Worm (Caenorhabditis elegans) whole organism, L4 larva: ENCODE measurements around the gene srh-180.
A peak's percentile ranks its signal among the peaks of the same experiment; 100 is the strongest.

Source experiments
- F10B5.3 ChIP-seq: sonication (generic microtip); optimal IDR thresholded peaks from 2 replicates; lab custom pipeline; 2016; ENCODE audit warnings: mild to moderate bottlenecking, missing genetic modification characterization, missing compliant biosample characterization
- F26F4.8 ChIP-seq: fragments of 200-800 bp; sonication (Bioruptor generic); conservative IDR thresholded peaks from 2 replicates; pipeline ENCODE4 v1.3.6; 2022; ENCODE audit warnings: missing genetic modification characterization, missing compliant biosample characterization
- F44E2.7 ChIP-seq: fragments of 200-800 bp; sonication (Bioruptor generic); IDR thresholded peaks from 2 replicates; pipeline ENCODE4 v2.1.2; 2022; ENCODE audit warnings: missing genetic modification characterization, missing compliant biosample characterization
- R02D3.7 ChIP-seq: fragments of 150-350 bp; sonication (generic microtip); optimal IDR thresholded peaks from 3 replicates; lab custom pipeline; 2014; ENCODE audit warnings: missing biosample characterization, missing genetic modification characterization
- T26A8.4 ChIP-seq: fragments of 200-800 bp; sonication (Bioruptor generic); IDR thresholded peaks from 2 replicates; pipeline ENCODE4 v1.3.6; 2022; ENCODE audit warnings: missing genetic modification characterization, missing compliant biosample characterization
- Y5F2A.4 ChIP-seq: fragments of 200-800 bp; sonication (Bioruptor generic); optimal IDR thresholded peaks from 2 replicates; lab custom pipeline; 2018; ENCODE audit warnings: mild to moderate bottlenecking, missing genetic modification characterization, missing compliant biosample characterization
- Y75B8A.6 ChIP-seq: fragments of 200-800 bp; sonication (Bioruptor generic); IDR thresholded peaks from 2 replicates; pipeline ENCODE4 v1.3.6; 2022; ENCODE audit warnings: missing genetic modification reagents, missing genetic modification characterization, missing compliant biosample characterization
- ZK337.2 ChIP-seq: fragments of 200-800 bp; sonication (Bioruptor generic); IDR thresholded peaks from 2 replicates; pipeline ENCODE4 v1.3.6; 2022; ENCODE audit warnings: missing genetic modification reagents, missing genetic modification characterization, missing compliant biosample characterization
- ZK546.5 ChIP-seq, 2 experiments: sonication (generic microtip); optimal IDR thresholded peaks; 2 replicates each; lab custom pipeline; 2017; ENCODE audit warnings: missing biosample characterization in 2 of 2, missing genetic modification characterization in 2 of 2
- attf-4 ChIP-seq: sonication (generic microtip); optimal IDR thresholded peaks from 3 replicates; lab custom pipeline; 2017; ENCODE audit warnings: missing biosample characterization, missing genetic modification characterization
- ceh-20 ChIP-seq: fragments of 200-800 bp; sonication (Bioruptor generic); IDR thresholded peaks from 2 replicates; pipeline ENCODE4 v1.3.6; 2022; ENCODE audit warnings: missing genetic modification reagents, missing genetic modification characterization, missing compliant biosample characterization
- ceh-32 ChIP-seq: sonication (generic microtip); optimal IDR thresholded peaks from 2 replicates; lab custom pipeline; 2016; ENCODE audit warnings: mild to moderate bottlenecking, missing genetic modification characterization, missing compliant biosample characterization; ENCODE audit not compliant: poor library complexity
- ceh-62 ChIP-seq: sonication (generic microtip); optimal IDR thresholded peaks from 2 replicates; lab custom pipeline; 2017; ENCODE audit warnings: missing biosample characterization, missing genetic modification characterization
- ceh-82 ChIP-seq: sonication (generic microtip); optimal IDR thresholded peaks from 2 replicates; lab custom pipeline; 2017; ENCODE audit warnings: missing biosample characterization, missing genetic modification characterization
- cey-2 ChIP-seq: sonication (generic microtip); optimal IDR thresholded peaks from 3 replicates; lab custom pipeline; 2017; ENCODE audit warnings: missing genetic modification characterization, mild to moderate bottlenecking, missing compliant biosample characterization, antibody characterized with exemption, borderline replicate concordance; ENCODE audit not compliant: insufficient read depth
- ctbp-1 ChIP-seq: fragments of 200-800 bp; sonication (Bioruptor generic); IDR thresholded peaks from 2 replicates; pipeline ENCODE4 v1.3.6; 2022; ENCODE audit warnings: missing genetic modification reagents, missing genetic modification characterization, missing compliant biosample characterization
- daf-16 ChIP-seq, 3 experiments: sonication (generic microtip); optimal IDR thresholded peaks; 2 replicates each; lab custom pipeline; 2016 to 2017; ENCODE audit warnings: missing genetic modification characterization in 3 of 3, missing genetic modification reagents in 3 of 3, mild to moderate bottlenecking in 2 of 3, missing compliant biosample characterization in 2 of 3, missing biosample characterization in 1 of 3, moderate library complexity in 1 of 3
- dmd-6 ChIP-seq: fragments of 200-800 bp; sonication (Bioruptor generic); IDR thresholded peaks from 2 replicates; pipeline ENCODE4 v1.3.6; 2022; ENCODE audit warnings: missing genetic modification reagents, missing genetic modification characterization, missing compliant biosample characterization
- dmd-8 ChIP-seq: fragments of 200-800 bp; sonication (Bioruptor generic); IDR thresholded peaks from 2 replicates; pipeline ENCODE4 v1.3.6; 2022; ENCODE audit warnings: missing genetic modification characterization, missing compliant biosample characterization
- dmd-9 ChIP-seq: fragments of 200-800 bp; sonication (Bioruptor generic); IDR thresholded peaks from 2 replicates; pipeline ENCODE4 v1.3.6; 2022; ENCODE audit warnings: missing genetic modification reagents, missing genetic modification characterization, missing compliant biosample characterization
- dve-1 ChIP-seq: sonication (generic microtip); optimal IDR thresholded peaks from 2 replicates; lab custom pipeline; 2017; ENCODE audit warnings: antibody characterized with exemption, mild to moderate bottlenecking, missing genetic modification characterization, missing compliant biosample characterization; ENCODE audit not compliant: insufficient read depth
- egl-27 ChIP-seq: sonication (generic microtip); optimal IDR thresholded peaks from 3 replicates; lab custom pipeline; 2017; ENCODE audit warnings: missing biosample characterization, missing genetic modification reagents, missing genetic modification characterization
- egl-43 ChIP-seq: fragments of 200-800 bp; sonication (Bioruptor generic); IDR thresholded peaks from 2 replicates; pipeline ENCODE4 v1.3.6; 2022; ENCODE audit warnings: missing genetic modification reagents, missing genetic modification characterization, missing compliant biosample characterization
- hmg-1.1 ChIP-seq: fragments of 200-800 bp; sonication (Bioruptor generic); IDR thresholded peaks from 2 replicates; pipeline ENCODE4 v1.3.6; 2022; ENCODE audit warnings: missing genetic modification reagents, missing genetic modification characterization, missing compliant biosample characterization
- jun-1 ChIP-seq: fragments of 150-350 bp; optimal IDR thresholded peaks from 2 replicates; lab custom pipeline; 2014; ENCODE audit warnings: missing biosample characterization, missing genetic modification reagents, missing genetic modification characterization
- lim-7 ChIP-seq: fragments of 200-800 bp; sonication (Bioruptor generic); IDR thresholded peaks from 2 replicates; pipeline ENCODE4 v1.3.6; 2022; ENCODE audit warnings: missing genetic modification characterization, missing compliant biosample characterization
- lin-13 ChIP-seq: fragments of 150-350 bp; optimal IDR thresholded peaks from 2 replicates; lab custom pipeline; 2014; ENCODE audit warnings: missing biosample characterization, missing genetic modification reagents, missing genetic modification characterization
- lin-38 ChIP-seq: fragments of 200-800 bp; sonication (Bioruptor generic); IDR thresholded peaks from 2 replicates; pipeline ENCODE4 v1.3.6; 2022; ENCODE audit warnings: missing genetic modification reagents, missing genetic modification characterization, missing compliant biosample characterization
- lin-39 ChIP-seq: fragments of 150-350 bp; optimal IDR thresholded peaks from 2 replicates; lab custom pipeline; 2014; ENCODE audit warnings: missing biosample characterization, missing genetic modification reagents, missing genetic modification characterization
- lir-3 ChIP-seq: sonication (generic microtip); optimal IDR thresholded peaks from 2 replicates; lab custom pipeline; 2016; ENCODE audit warnings: mild to moderate bottlenecking, missing genetic modification characterization, missing compliant biosample characterization
- lsy-2 ChIP-seq, 2 experiments: fragments of 150-350 bp in 1 of 2; sonication (generic microtip) in 1 of 2; optimal IDR thresholded peaks; 2 replicates each; lab custom pipeline; 2014 to 2017; ENCODE audit warnings: missing biosample characterization in 2 of 2, missing genetic modification characterization in 2 of 2
- madf-5 ChIP-seq, 2 experiments: fragments of 200-800 bp; sonication (Bioruptor generic); IDR thresholded peaks; 2 replicates each; pipeline ENCODE4 v1.3.6; 2022; ENCODE audit warnings: missing compliant biosample characterization in 2 of 2, missing genetic modification characterization in 2 of 2
- mdl-1 ChIP-seq, 2 experiments: fragments of 150-350 bp in 1 of 2; sonication (generic microtip) in 1 of 2; optimal IDR thresholded peaks; 2 replicates each; lab custom pipeline; 2014 to 2017; ENCODE audit warnings: missing biosample characterization in 2 of 2, missing genetic modification characterization in 2 of 2
- mdt-29 ChIP-seq: fragments of 200-800 bp; sonication (Bioruptor generic); IDR thresholded peaks from 2 replicates; pipeline ENCODE4 v1.3.6; 2022; ENCODE audit warnings: missing genetic modification reagents, missing genetic modification characterization, missing compliant biosample characterization
- mep-1 ChIP-seq: fragments of 150-350 bp; sonication (generic microtip); optimal IDR thresholded peaks from 3 replicates; lab custom pipeline; 2014; ENCODE audit warnings: missing biosample characterization, missing genetic modification characterization
- mxl-3 ChIP-seq: fragments of 200-800 bp; sonication (Bioruptor generic); optimal IDR thresholded peaks from 2 replicates; lab custom pipeline; 2018; ENCODE audit warnings: mild to moderate bottlenecking, missing genetic modification characterization, missing compliant biosample characterization
- nhr-102 ChIP-seq: sonication (generic microtip); optimal IDR thresholded peaks from 2 replicates; lab custom pipeline; 2016; ENCODE audit warnings: mild to moderate bottlenecking, missing genetic modification characterization, moderate library complexity, missing compliant biosample characterization
- nhr-237 ChIP-seq: sonication (generic microtip); optimal IDR thresholded peaks from 2 replicates; lab custom pipeline; 2017; ENCODE audit warnings: missing biosample characterization, missing genetic modification characterization
- nhr-28 ChIP-seq: fragments of 150-350 bp; optimal IDR thresholded peaks from 2 replicates; lab custom pipeline; 2014; ENCODE audit warnings: missing biosample characterization, missing genetic modification characterization
- nhr-41 ChIP-seq: fragments of 200-800 bp; sonication (Bioruptor generic); IDR thresholded peaks from 2 replicates; pipeline ENCODE4 v1.3.6; 2022; ENCODE audit warnings: missing genetic modification reagents, missing genetic modification characterization, missing compliant biosample characterization
- nhr-42 ChIP-seq: fragments of 200-800 bp; sonication (Bioruptor generic); IDR thresholded peaks from 2 replicates; pipeline ENCODE4 v1.3.6; 2022; ENCODE audit warnings: missing genetic modification characterization, missing compliant biosample characterization
- nhr-77 ChIP-seq: fragments of 150-350 bp; optimal IDR thresholded peaks from 2 replicates; lab custom pipeline; 2014; ENCODE audit warnings: missing biosample characterization, missing genetic modification characterization
- php-3 ChIP-seq: fragments of 200-800 bp; sonication (Bioruptor generic); IDR thresholded peaks from 2 replicates; pipeline ENCODE4 v1.3.6; 2022; ENCODE audit warnings: missing genetic modification reagents, missing genetic modification characterization, missing compliant biosample characterization
- sdz-12 ChIP-seq: fragments of 200-800 bp; sonication (Bioruptor generic); optimal IDR thresholded peaks from 2 replicates; lab custom pipeline; 2018; ENCODE audit warnings: mild to moderate bottlenecking, missing genetic modification characterization, missing compliant biosample characterization
- snpc-4 ChIP-seq: fragments of 150-350 bp; optimal IDR thresholded peaks from 2 replicates; lab custom pipeline; 2014; ENCODE audit warnings: missing biosample characterization, missing genetic modification characterization
- spr-1 ChIP-seq: sonication (generic microtip); optimal IDR thresholded peaks from 2 replicates; lab custom pipeline; 2016; ENCODE audit warnings: mild to moderate bottlenecking, missing genetic modification characterization, missing compliant biosample characterization
- spr-3 ChIP-seq: fragments of 200-800 bp; sonication (Bioruptor generic); optimal IDR thresholded peaks from 2 replicates; lab custom pipeline; 2018; ENCODE audit warnings: mild to moderate bottlenecking, missing genetic modification characterization, missing compliant biosample characterization
- unc-130 ChIP-seq: sonication (generic microtip); optimal IDR thresholded peaks from 2 replicates; lab custom pipeline; 2016; ENCODE audit warnings: missing genetic modification reagents, missing genetic modification characterization, missing compliant biosample characterization
- unc-39 ChIP-seq: sonication (generic microtip); optimal IDR thresholded peaks from 2 replicates; lab custom pipeline; 2017; ENCODE audit warnings: missing biosample characterization, missing genetic modification characterization
- zag-1 ChIP-seq: fragments of 150-350 bp; optimal IDR thresholded peaks from 2 replicates; lab custom pipeline; 2014; ENCODE audit warnings: missing biosample characterization, missing genetic modification characterization
- zip-11 ChIP-seq: fragments of 200-800 bp; sonication (Bioruptor generic); IDR thresholded peaks from 2 replicates; pipeline ENCODE4 v1.3.6; 2022; ENCODE audit warnings: missing genetic modification characterization, missing compliant biosample characterization
- ztf-7 ChIP-seq: fragments of 150-350 bp; optimal IDR thresholded peaks from 2 replicates; lab custom pipeline; 2014; ENCODE audit warnings: missing biosample characterization, missing genetic modification characterization

The srh-180 gene

DNA sequence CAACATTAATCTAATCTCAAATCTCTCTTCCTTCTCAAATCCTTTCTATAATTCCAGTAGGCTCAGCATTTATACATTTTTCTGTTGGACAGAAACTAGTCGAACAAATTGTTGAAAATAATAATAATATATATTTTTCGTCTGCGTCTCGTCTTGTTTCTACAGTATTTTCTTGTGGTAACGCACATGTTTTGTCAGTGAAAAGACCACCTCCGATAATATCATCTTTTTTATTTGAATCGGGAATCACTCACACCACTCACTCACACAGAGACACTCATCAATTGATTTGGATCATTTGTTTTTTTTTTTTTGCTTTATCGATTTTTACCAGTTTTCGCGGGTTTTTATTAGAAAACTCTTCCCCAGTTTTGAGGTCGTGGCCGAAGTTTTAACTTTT is 37.3 kb downstream of the srh-180 start:
- no peak for TF ChIP-seq T26A8.4
- no peak for TF ChIP-seq ceh-20 (GFP tag; lab: Robert Waterston, UW)
- no peak for TF ChIP-seq lin-13 (GFP tag; lab: Kevin White, UChicago)
- TF ChIP-seq lsy-2 (tag; optimal IDR thresholded peaks at IDR 0.05; lab: Kevin White, UChicago) = peak in 1 of 2 experiments; percentile 31
- TF ChIP-seq mdt-29 = no peak
- no peak for TF ChIP-seq lim-7 (GFP tag; lab: Robert Waterston, UW)
- TF ChIP-seq ZK546.5 (tag; optimal IDR thresholded peaks at IDR 0.05; lab: Kevin White, UChicago) = no peak
- no peak for TF ChIP-seq unc-39 (tag; lab: Kevin White, UChicago)
- no peak for TF ChIP-seq madf-5 (GFP tag; IDR thresholded peaks at IDR 0.05; lab: Robert Waterston, UW)
- TF ChIP-seq ZK337.2 (GFP tag; lab: Robert Waterston, UW) = no peak
- TF ChIP-seq nhr-102 (tag; lab: Kevin White, UChicago) = no peak
- no peak for TF ChIP-seq dmd-6 (GFP tag; lab: Robert Waterston, UW)
- no peak for TF ChIP-seq nhr-77
- TF ChIP-seq mxl-3 (GFP tag; lab: Kevin White, UChicago) = peak; percentile 47
- TF ChIP-seq lin-38 = no peak
- no peak for TF ChIP-seq ceh-32 (tag; lab: Kevin White, UChicago)
- TF ChIP-seq spr-3 (GFP tag; lab: Kevin White, UChicago) = no peak
- no peak for TF ChIP-seq unc-130 (GFP tag; lab: Kevin White, UChicago)
- TF ChIP-seq zip-11 (GFP tag; lab: Robert Waterston, UW) = no peak
- no peak for TF ChIP-seq nhr-41
- no peak for TF ChIP-seq Y75B8A.6 (GFP tag; lab: Robert Waterston, UW)
- TF ChIP-seq nhr-237 = no peak
- TF ChIP-seq F10B5.3 (tag; lab: Kevin White, UChicago) = no peak
- no peak for TF ChIP-seq snpc-4
- no peak for TF ChIP-seq dmd-8
- TF ChIP-seq daf-16 (GFP tag; optimal IDR thresholded peaks at IDR 0.05; lab: Kevin White, UChicago) = no peak
- peak; percentile 12 for TF ChIP-seq daf-16 (tag; optimal IDR thresholded peaks at IDR 0.05; lab: Kevin White, UChicago)
- no peak for TF ChIP-seq sdz-12
- TF ChIP-seq lir-3 (tag; lab: Kevin White, UChicago) = no peak
- no peak for TF ChIP-seq R02D3.7 (tag; lab: Kevin White, UChicago)
- TF ChIP-seq jun-1 (tag; lab: Kevin White, UChicago) = no peak
- TF ChIP-seq ceh-62 = no peak
- no peak for TF ChIP-seq hmg-1.1 (GFP tag; lab: Robert Waterston, UW)
- TF ChIP-seq ztf-7 = no peak
- no peak for TF ChIP-seq egl-43 (GFP tag; lab: Robert Waterston, UW)
- TF ChIP-seq cey-2 = no peak
- TF ChIP-seq dmd-9 (GFP tag; lab: Robert Waterston, UW) = no peak
- TF ChIP-seq mdl-1 (tag; optimal IDR thresholded peaks at IDR 0.05; lab: Kevin White, UChicago) = peak in 1 of 2 experiments; percentile 51
- TF ChIP-seq zag-1 = no peak
- TF ChIP-seq lin-39 (tag; lab: Kevin White, UChicago) = no peak
- TF ChIP-seq nhr-42 (GFP tag; lab: Robert Waterston, UW) = no peak
- TF ChIP-seq ceh-82 (tag; lab: Kevin White, UChicago) = no peak
- no peak for TF ChIP-seq php-3
- TF ChIP-seq nhr-28 (tag; lab: Kevin White, UChicago) = peak; percentile 14
- no peak for TF ChIP-seq F26F4.8 (GFP tag; lab: Robert Waterston, UW)
- TF ChIP-seq egl-27 (tag; lab: Kevin White, UChicago) = no peak
- TF ChIP-seq mep-1 = peak; percentile 0
- TF ChIP-seq Y5F2A.4 (GFP tag; lab: Kevin White, UChicago) = no peak
- TF ChIP-seq dve-1 (tag; lab: Kevin White, UChicago) = peak; percentile 28
- TF ChIP-seq ctbp-1 (GFP tag; lab: Robert Waterston, UW) = no peak
- no peak for TF ChIP-seq F44E2.7 (GFP tag; lab: Robert Waterston, UW)
- no peak for TF ChIP-seq spr-1
- no peak for TF ChIP-seq attf-4 (tag; lab: Kevin White, UChicago)
